Fruit fly (Drosophila melanogaster) Kc167 (cell line): ENCODE measurements around the gene RpS19a.

Source experiments
- Myc ChIP-seq: fragments of >200 bp; optimal IDR thresholded peaks from 2 replicates; lab custom pipeline; 2017; ENCODE audit warnings: missing external identifiers
- psq ChIP-seq: fragments of >200 bp; optimal IDR thresholded peaks from 2 replicates; lab custom pipeline; 2017; ENCODE audit warnings: missing external identifiers
- ttk ChIP-seq: sonication (Bioruptor generic); optimal IDR thresholded peaks from 2 replicates; lab custom pipeline; 2017; ENCODE audit warnings: missing external identifiers

DNA sequence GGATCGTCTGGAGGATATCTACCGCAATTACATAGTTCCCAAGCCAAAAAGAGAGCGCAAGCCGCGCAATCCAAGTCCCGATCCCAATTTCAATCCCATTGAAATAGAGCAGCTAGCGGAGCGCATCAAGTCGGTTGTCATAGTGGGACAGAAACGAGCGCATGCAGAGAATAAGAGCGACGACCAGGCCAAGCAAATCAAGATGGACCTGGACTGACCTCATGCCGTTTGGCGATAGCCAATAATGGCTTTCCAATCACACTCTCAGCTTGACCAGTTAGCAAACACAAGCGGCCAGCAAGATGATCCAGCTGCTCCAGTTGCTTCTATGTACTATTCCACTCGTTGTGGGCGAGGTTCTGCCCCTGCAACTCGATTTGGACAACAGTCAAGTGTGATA, 13.9 kb downstream of the RpS19a start:
- no peak for TF ChIP-seq psq
- no peak for TF ChIP-seq ttk (lab: Kevin White, UChicago)
- TF ChIP-seq Myc (lab: Kevin White, UChicago), result no peak
